Worm (Caenorhabditis elegans) whole organism, L2 larva: ENCODE measurements around the gene egl-20.

Experiments used
- C34F6.9 ChIP-seq: fragments of 150-350 bp; optimal IDR thresholded peaks from 2 replicates; lab custom pipeline; 2014; ENCODE audit warnings: missing biosample characterization, missing genetic modification characterization
- F13H6.1 ChIP-seq: sonication (generic microtip); optimal IDR thresholded peaks from 2 replicates; lab custom pipeline; 2016; ENCODE audit warnings: missing genetic modification characterization, missing compliant biosample characterization
- R02D3.7 ChIP-seq: fragments of 150-350 bp; optimal IDR thresholded peaks from 2 replicates; lab custom pipeline; 2014; ENCODE audit warnings: missing biosample characterization, missing genetic modification characterization
- Y55F3AM.14 ChIP-seq: fragments of 200-800 bp; sonication (Bioruptor generic); optimal IDR thresholded peaks from 2 replicates; lab custom pipeline; 2018; ENCODE audit warnings: mild to moderate bottlenecking, missing genetic modification characterization, missing compliant biosample characterization
- ZK546.5 ChIP-seq: sonication (generic microtip); optimal IDR thresholded peaks from 2 replicates; lab custom pipeline; 2017; ENCODE audit warnings: missing biosample characterization, missing genetic modification characterization
- alr-1 ChIP-seq: fragments of 150-350 bp; optimal IDR thresholded peaks from 2 replicates; lab custom pipeline; 2014; ENCODE audit warnings: missing biosample characterization, missing genetic modification characterization
- aly-2 ChIP-seq: fragments of 150-350 bp; optimal IDR thresholded peaks from 2 replicates; lab custom pipeline; 2014; ENCODE audit warnings: missing biosample characterization, missing genetic modification characterization
- ama-1 ChIP-seq: fragments of 150-350 bp; optimal IDR thresholded peaks from 2 replicates; lab custom pipeline; 2018; ENCODE audit warnings: inconsistent platforms
- blmp-1 ChIP-seq: sonication (generic microtip); optimal IDR thresholded peaks from 2 replicates; lab custom pipeline; 2017; ENCODE audit warnings: missing genetic modification characterization, mild to moderate bottlenecking, missing compliant biosample characterization, antibody characterized with exemption, moderate library complexity; ENCODE audit not compliant: insufficient read depth
- ceh-16 ChIP-seq: fragments of 150-350 bp; optimal IDR thresholded peaks from 2 replicates; lab custom pipeline; 2014; ENCODE audit warnings: missing biosample characterization, missing genetic modification characterization
- ceh-82 ChIP-seq: fragments of 150-350 bp; optimal IDR thresholded peaks from 2 replicates; lab custom pipeline; 2014; ENCODE audit warnings: missing biosample characterization, missing genetic modification characterization
- crh-2 ChIP-seq: sonication (generic microtip); optimal IDR thresholded peaks from 2 replicates; lab custom pipeline; 2017; ENCODE audit warnings: missing biosample characterization, missing genetic modification characterization
- dmd-4 ChIP-seq: sonication (generic microtip); optimal IDR thresholded peaks from 2 replicates; lab custom pipeline; 2017; ENCODE audit warnings: missing biosample characterization, missing genetic modification characterization
- egl-27 ChIP-seq: sonication (generic microtip); optimal IDR thresholded peaks from 3 replicates; lab custom pipeline; 2017; ENCODE audit warnings: missing biosample characterization, missing genetic modification reagents, missing genetic modification characterization
- elt-1 ChIP-seq: fragments of 150-350 bp; optimal IDR thresholded peaks from 2 replicates; lab custom pipeline; 2014; ENCODE audit warnings: missing biosample characterization, missing genetic modification characterization
- elt-3 ChIP-seq: sonication (generic microtip); optimal IDR thresholded peaks from 2 replicates; lab custom pipeline; 2017; ENCODE audit warnings: missing biosample characterization, missing genetic modification characterization
- fos-1 ChIP-seq: fragments of 150-350 bp; optimal IDR thresholded peaks from 2 replicates; lab custom pipeline; 2014; ENCODE audit warnings: missing biosample characterization, missing genetic modification characterization
- gmeb-1 ChIP-seq: fragments of 150-350 bp; optimal IDR thresholded peaks from 2 replicates; lab custom pipeline; 2014; ENCODE audit warnings: missing biosample characterization, missing genetic modification characterization
- lin-11 ChIP-seq: fragments of 150-350 bp; sonication (generic microtip); optimal IDR thresholded peaks from 2 replicates; lab custom pipeline; 2014; ENCODE audit warnings: missing biosample characterization, missing genetic modification characterization, inconsistent platforms, mixed read lengths
- lin-13 ChIP-seq: fragments of 150-350 bp; optimal IDR thresholded peaks from 2 replicates; lab custom pipeline; 2014; ENCODE audit warnings: missing biosample characterization, missing genetic modification reagents, missing genetic modification characterization
- lin-39 ChIP-seq: fragments of 150-350 bp; optimal IDR thresholded peaks from 2 replicates; lab custom pipeline; 2014; ENCODE audit warnings: missing biosample characterization, missing genetic modification reagents, missing genetic modification characterization
- lsy-2 ChIP-seq, 2 experiments: fragments of 150-350 bp in 1 of 2; sonication (generic microtip) in 1 of 2; optimal IDR thresholded peaks; 2 replicates each; lab custom pipeline; 2014 to 2017; ENCODE audit warnings: missing biosample characterization in 2 of 2, missing genetic modification characterization in 2 of 2
- mab-5 ChIP-seq: fragments of 150-350 bp; optimal IDR thresholded peaks from 2 replicates; lab custom pipeline; 2014; ENCODE audit warnings: missing biosample characterization, missing genetic modification characterization
- mbf-1 ChIP-seq: sonication (generic microtip); optimal IDR thresholded peaks from 2 replicates; lab custom pipeline; 2017; ENCODE audit warnings: missing biosample characterization, missing genetic modification characterization
- mdl-1 ChIP-seq, 2 experiments: fragments of 150-350 bp in 1 of 2; sonication (generic microtip) in 1 of 2; optimal IDR thresholded peaks; 2 replicates each; lab custom pipeline; 2017; ENCODE audit warnings: missing biosample characterization in 2 of 2, missing genetic modification characterization in 2 of 2
- nhr-10 ChIP-seq: sonication (generic microtip); optimal IDR thresholded peaks from 2 replicates; lab custom pipeline; 2017; ENCODE audit warnings: missing biosample characterization, missing genetic modification characterization
- nhr-11 ChIP-seq: fragments of 150-350 bp; optimal IDR thresholded peaks from 2 replicates; lab custom pipeline; 2014; ENCODE audit warnings: missing biosample characterization, missing genetic modification characterization
- nhr-12 ChIP-seq: fragments of 150-350 bp; optimal IDR thresholded peaks from 2 replicates; lab custom pipeline; 2014; ENCODE audit warnings: missing biosample characterization, missing genetic modification characterization
- nhr-129 ChIP-seq: fragments of 150-350 bp; optimal IDR thresholded peaks from 2 replicates; lab custom pipeline; 2014; ENCODE audit warnings: missing biosample characterization, missing genetic modification characterization
- nhr-21 ChIP-seq: fragments of 150-350 bp; optimal IDR thresholded peaks from 2 replicates; lab custom pipeline; 2014; ENCODE audit warnings: missing biosample characterization, missing genetic modification characterization
- nhr-23 ChIP-seq: fragments of 150-350 bp; optimal IDR thresholded peaks from 2 replicates; lab custom pipeline; 2014; ENCODE audit warnings: missing biosample characterization, missing genetic modification reagents, missing genetic modification characterization
- nhr-237 ChIP-seq: fragments of 150-350 bp; optimal IDR thresholded peaks from 2 replicates; lab custom pipeline; 2014; ENCODE audit warnings: missing biosample characterization, missing genetic modification characterization
- nhr-25 ChIP-seq: fragments of 150-350 bp; sonication (generic microtip); optimal IDR thresholded peaks from 3 replicates; lab custom pipeline; 2014; ENCODE audit warnings: missing biosample characterization, missing genetic modification characterization
- nhr-6 ChIP-seq: fragments of 150-350 bp; optimal IDR thresholded peaks from 2 replicates; lab custom pipeline; 2014; ENCODE audit warnings: missing biosample characterization, missing genetic modification characterization
- nhr-77 ChIP-seq: fragments of 150-350 bp; optimal IDR thresholded peaks from 2 replicates; lab custom pipeline; 2014; ENCODE audit warnings: missing biosample characterization, missing genetic modification characterization
- peb-1 ChIP-seq: fragments of 150-350 bp; optimal IDR thresholded peaks from 2 replicates; lab custom pipeline; 2014; ENCODE audit warnings: missing biosample characterization, missing genetic modification characterization
- sem-4 ChIP-seq: fragments of 150-350 bp; optimal IDR thresholded peaks from 2 replicates; lab custom pipeline; 2014; ENCODE audit warnings: missing biosample characterization, missing genetic modification reagents, missing genetic modification characterization
- skn-1 ChIP-seq: sonication (generic microtip); optimal IDR thresholded peaks from 2 replicates; lab custom pipeline; 2017; ENCODE audit warnings: missing biosample characterization, missing genetic modification characterization
- sma-3 ChIP-seq: sonication (generic microtip); optimal IDR thresholded peaks from 2 replicates; lab custom pipeline; 2016; ENCODE audit warnings: missing genetic modification reagents, missing genetic modification characterization, missing compliant biosample characterization
- sma-9 ChIP-seq, 2 experiments: fragments of 150-350 bp in 1 of 2; sonication (generic microtip) in 1 of 2; optimal IDR thresholded peaks; 2 replicates each; lab custom pipeline; 2014 to 2016; ENCODE audit warnings: missing genetic modification characterization in 2 of 2, mild to moderate bottlenecking in 1 of 2, missing biosample characterization in 1 of 2, missing compliant biosample characterization in 1 of 2, missing genetic modification reagents in 1 of 2, moderate library complexity in 1 of 2
- snpc-4 ChIP-seq: fragments of 150-350 bp; optimal IDR thresholded peaks from 2 replicates; lab custom pipeline; 2014; ENCODE audit warnings: missing biosample characterization, missing genetic modification characterization
- unc-39 ChIP-seq: fragments of 150-350 bp; optimal IDR thresholded peaks from 2 replicates; lab custom pipeline; 2014; ENCODE audit warnings: missing biosample characterization, missing genetic modification characterization
- unc-55 ChIP-seq: fragments of 150-350 bp; sonication (generic microtip); optimal IDR thresholded peaks from 3 replicates; lab custom pipeline; 2014; ENCODE audit warnings: missing biosample characterization, missing genetic modification reagents, missing genetic modification characterization
- unc-62 ChIP-seq: fragments of 150-350 bp; optimal IDR thresholded peaks from 2 replicates; lab custom pipeline; 2014; ENCODE audit warnings: missing biosample characterization, missing genetic modification reagents, missing genetic modification characterization
- zag-1 ChIP-seq: fragments of 150-350 bp; optimal IDR thresholded peaks from 2 replicates; lab custom pipeline; 2014; ENCODE audit warnings: missing biosample characterization, missing genetic modification characterization
- ztf-1 ChIP-seq: fragments of 200-800 bp; sonication (Bioruptor generic); conservative IDR thresholded peaks from 2 replicates; pipeline ENCODE4 v1.3.6; 2022; ENCODE audit warnings: missing genetic modification characterization, missing compliant biosample characterization
- ztf-11 ChIP-seq: sonication (generic microtip); optimal IDR thresholded peaks from 2 replicates; lab custom pipeline; 2017; ENCODE audit warnings: missing biosample characterization, missing genetic modification characterization
- ztf-4 ChIP-seq: fragments of 150-350 bp; optimal IDR thresholded peaks from 2 replicates; lab custom pipeline; 2014; ENCODE audit warnings: missing biosample characterization, missing genetic modification characterization

egl-20 gene

DNA sequence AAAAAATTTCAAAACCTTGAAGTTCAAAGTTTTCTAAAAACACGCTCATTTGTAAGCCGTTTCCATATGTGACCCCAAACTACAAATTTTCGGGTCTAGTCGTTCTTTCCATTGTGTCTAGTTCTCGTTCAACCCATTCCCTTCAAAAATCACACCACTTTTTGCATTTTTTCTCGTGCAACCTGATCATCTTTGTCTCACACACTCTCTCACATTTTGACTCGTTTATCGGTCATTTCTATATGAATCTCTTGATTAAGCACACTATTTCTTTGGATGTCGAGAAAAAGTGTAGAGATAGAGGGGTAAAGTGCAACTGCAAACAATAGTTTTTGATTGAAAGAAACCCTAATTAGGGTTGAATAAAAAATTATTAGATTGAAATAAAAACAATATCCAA is 11.8 kb downstream of the egl-20 start:
- peak; percentile 79 for TF ChIP-seq F13H6.1 (tag; lab: Kevin White, UChicago)
- TF ChIP-seq sma-3 (GFP tag; lab: Kevin White, UChicago), result peak; percentile 60
- TF ChIP-seq ztf-1 (GFP tag; lab: Robert Waterston, UW), result no peak
- TF ChIP-seq ztf-11 (tag; lab: Kevin White, UChicago), result no peak
- peak; percentile 52 for TF ChIP-seq gmeb-1 (tag; lab: Kevin White, UChicago)
- TF ChIP-seq nhr-25 (tag; lab: Kevin White, UChicago), result peak; percentile 65
- no peak for TF ChIP-seq elt-3 (tag; lab: Kevin White, UChicago)
- no peak for TF ChIP-seq lin-11 (tag; lab: Kevin White, UChicago)
- no peak for TF ChIP-seq skn-1
- no peak for TF ChIP-seq elt-1 (tag; lab: Kevin White, UChicago)
- TF ChIP-seq lin-39, result no peak
- TF ChIP-seq lin-13 (GFP tag; lab: Kevin White, UChicago), result peak; percentile 51
- no peak for TF ChIP-seq R02D3.7 (tag; lab: Kevin White, UChicago)
- peak; percentile 88 for TF ChIP-seq sma-9 (GFP tag; optimal IDR thresholded peaks at IDR 0.05; lab: Kevin White, UChicago)
- TF ChIP-seq sma-9 (tag; optimal IDR thresholded peaks at IDR 0.05; lab: Kevin White, UChicago), result no peak
- peak; percentile 8 for TF ChIP-seq nhr-6 (tag; lab: Kevin White, UChicago)
- no peak for TF ChIP-seq nhr-237 (tag; lab: Kevin White, UChicago)
- peak; percentile 22 for TF ChIP-seq egl-27 (tag; lab: Kevin White, UChicago)
- TF ChIP-seq Y55F3AM.14, result no peak
- no peak for TF ChIP-seq ztf-4
- TF ChIP-seq ama-1 (lab: Kevin White, UChicago), result no peak
- peak in 1 of 2 experiments; percentile 28 for TF ChIP-seq mdl-1 (tag; optimal IDR thresholded peaks at IDR 0.05; lab: Kevin White, UChicago)
- TF ChIP-seq ZK546.5 (tag; lab: Kevin White, UChicago), result no peak
- TF ChIP-seq blmp-1, result peak; percentile 37
- TF ChIP-seq mab-5, result peak; percentile 16
- no peak for TF ChIP-seq nhr-11
- TF ChIP-seq lsy-2 (tag; optimal IDR thresholded peaks at IDR 0.05; lab: Kevin White, UChicago), result peak in 1 of 2 experiments; percentile 67
- TF ChIP-seq unc-39 (tag; lab: Kevin White, UChicago), result no peak
- TF ChIP-seq ceh-82 (tag; lab: Kevin White, UChicago), result no peak
- no peak for TF ChIP-seq alr-1 (tag; lab: Kevin White, UChicago)
- TF ChIP-seq unc-62 (GFP tag; lab: Kevin White, UChicago), result no peak
- peak; percentile 62 for TF ChIP-seq nhr-129 (tag; lab: Kevin White, UChicago)
- no peak for TF ChIP-seq snpc-4 (tag; lab: Kevin White, UChicago)
- TF ChIP-seq sem-4, result no peak
- TF ChIP-seq nhr-12 (tag; lab: Kevin White, UChicago), result no peak
- peak; percentile 81 for TF ChIP-seq crh-2 (tag; lab: Kevin White, UChicago)
- TF ChIP-seq nhr-77 (tag; lab: Kevin White, UChicago), result no peak
- no peak for TF ChIP-seq peb-1
- TF ChIP-seq nhr-23 (tag; lab: Kevin White, UChicago), result no peak
- TF ChIP-seq dmd-4, result no peak
- TF ChIP-seq unc-55, result no peak
- peak; percentile 9 for TF ChIP-seq nhr-21 (tag; lab: Kevin White, UChicago)
- TF ChIP-seq aly-2 (tag; lab: Kevin White, UChicago), result no peak
- no peak for TF ChIP-seq ceh-16
- no peak for TF ChIP-seq mbf-1 (tag; lab: Kevin White, UChicago)
- TF ChIP-seq zag-1 (tag; lab: Kevin White, UChicago), result no peak
- peak; percentile 85 for TF ChIP-seq fos-1 (tag; lab: Kevin White, UChicago)
- peak; percentile 58 for TF ChIP-seq C34F6.9
- TF ChIP-seq nhr-10, result no peak
